Fruit fly (Drosophila melanogaster): ENCODE measurements around the gene CG43707.
A peak's percentile ranks its signal among the peaks of the same experiment; 100 is the strongest.

CG43707 gene

DNA sequence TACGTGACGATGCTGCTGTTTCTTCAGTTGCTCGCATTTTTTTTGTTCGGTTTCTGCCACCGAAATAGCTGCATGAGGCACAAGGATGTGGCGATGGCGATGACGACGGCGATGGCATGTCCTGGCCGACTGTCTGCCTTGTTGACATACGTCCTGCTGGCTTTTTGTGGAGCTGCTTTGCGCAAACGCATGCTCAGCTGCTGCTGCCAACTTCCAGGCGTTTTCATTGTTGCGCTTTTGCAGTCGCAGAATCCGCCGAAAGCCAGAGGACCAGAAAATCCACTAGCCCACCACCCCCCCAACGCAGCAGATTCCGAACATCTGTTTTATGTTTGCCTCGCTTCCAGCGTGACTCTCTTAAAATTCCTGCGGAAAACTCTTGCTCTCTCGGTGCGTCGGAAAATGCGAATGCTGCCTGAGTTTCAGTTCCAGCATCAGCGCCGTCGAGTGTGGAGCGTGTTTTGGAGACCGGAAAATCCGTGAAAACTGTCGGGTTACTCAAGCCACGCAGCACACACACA is at the start of gene CG43707:
Gene CG43707, plus strand, starts transcription at position 426 of the 521 bp plus-strand sequence.
- no peak for TF ChIP-seq CG8301 (tag; optimal IDR thresholded peaks at IDR 0.05)
- TF ChIP-seq CG34367 (tag; optimal IDR thresholded peaks at IDR 0.05): no peak
- no peak for TF ChIP-seq CG14655 (GFP tag; optimal IDR thresholded peaks at IDR 0.05)
- TF ChIP-seq fd96Ca (GFP tag; IDR thresholded peaks at IDR 0.05): no peak
- TF ChIP-seq rn (GFP tag; IDR thresholded peaks at IDR 0.05): no peak
- no peak for TF ChIP-seq CG12605 (GFP tag; IDR thresholded peaks at IDR 0.05)
- no peak for TF ChIP-seq CG8159 (tag; optimal IDR thresholded peaks at IDR 0.05)
- no peak for TF ChIP-seq Pif1A (GFP tag; optimal IDR thresholded peaks at IDR 0.05)
- TF ChIP-seq Pif1B (GFP tag; optimal IDR thresholded peaks at IDR 0.05): no peak
- no peak for TF ChIP-seq EcR (GFP tag; optimal IDR thresholded peaks at IDR 0.05)
- no peak for TF ChIP-seq Ets98B (GFP tag; IDR thresholded peaks at IDR 0.05)
- TF ChIP-seq CG9948 (tag; optimal IDR thresholded peaks at IDR 0.05): no peak
- no peak for TF ChIP-seq D1 (tag; optimal IDR thresholded peaks at IDR 0.05)
- no peak for TF ChIP-seq gl (tag; optimal IDR thresholded peaks at IDR 0.05)
- no peak for TF ChIP-seq CG13204 (GFP tag; optimal IDR thresholded peaks at IDR 0.05)
- no peak for TF ChIP-seq CG17806 (tag; optimal IDR thresholded peaks at IDR 0.05)
- TF ChIP-seq CG32121 (GFP tag; IDR thresholded peaks at IDR 0.05): no peak
- no peak for TF ChIP-seq CG4496 (GFP tag; IDR thresholded peaks at IDR 0.05)
- no peak for TF ChIP-seq CG15710 (tag; optimal IDR thresholded peaks at IDR 0.05)

DNA sequence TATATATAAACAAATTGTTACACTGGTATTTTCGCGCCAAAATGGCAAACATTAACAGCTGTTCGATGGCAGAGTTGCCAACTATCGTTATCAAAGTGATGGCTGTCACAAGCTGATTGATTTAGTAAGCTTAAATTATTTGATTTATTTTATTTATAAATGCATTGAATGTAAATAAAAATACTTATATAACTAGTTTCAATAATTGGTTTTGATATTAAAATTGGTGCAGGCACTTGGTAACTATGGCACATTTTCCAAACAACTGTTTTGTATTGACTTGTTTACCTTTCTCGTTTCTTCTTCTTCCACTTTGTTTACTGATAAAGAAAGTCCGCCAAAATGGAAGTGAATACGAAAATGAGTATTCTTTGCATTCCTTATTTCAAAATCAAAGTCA is 45.4 kb upstream of the CG43707 start, which contains the start of gene cutlet:
Gene cutlet, minus strand, starts transcription at position 84 of the 400 bp plus-strand sequence.
- TF ChIP-seq CG8301 (tag; optimal IDR thresholded peaks at IDR 0.05) (no peak), CG10348 (GFP tag; IDR thresholded peaks at IDR 0.05) (no peak), CG17806 (tag; optimal IDR thresholded peaks at IDR 0.05) (no peak)

DNA sequence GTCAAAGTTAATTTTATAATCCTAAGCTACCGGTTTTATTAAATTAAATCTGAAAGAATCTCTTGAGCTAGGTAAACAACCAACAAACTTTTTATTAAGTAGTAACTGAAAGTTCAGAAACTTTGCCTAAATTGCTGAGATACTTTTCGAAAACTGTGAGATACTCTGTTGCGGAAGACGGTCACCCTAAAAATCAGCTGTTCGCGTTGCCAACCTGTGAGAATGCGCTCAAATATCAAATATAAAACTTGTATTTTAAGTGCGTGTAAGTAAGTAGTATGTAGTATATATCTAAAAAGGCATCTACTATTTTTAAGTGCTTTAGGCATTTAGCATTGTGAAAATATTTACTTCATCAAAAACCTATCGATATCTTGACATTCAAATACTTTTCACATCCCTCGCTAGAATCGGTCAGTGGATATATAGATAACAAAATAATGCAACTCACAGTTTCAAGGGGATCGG is 44.1 kb upstream of the CG43707 start, which contains the start of the genes CG31955 and CG2818:
Gene CG31955, minus strand, starts transcription at position 157 of the 468 bp plus-strand sequence.
Gene CG2818, plus strand, starts transcription at position 412 of the 468 bp plus-strand sequence.
- TF ChIP-seq Pif1B (GFP tag; optimal IDR thresholded peaks at IDR 0.05) (no peak), CG8159 (tag; optimal IDR thresholded peaks at IDR 0.05) (no peak), CG14655 (GFP tag; optimal IDR thresholded peaks at IDR 0.05) (no peak)

DNA sequence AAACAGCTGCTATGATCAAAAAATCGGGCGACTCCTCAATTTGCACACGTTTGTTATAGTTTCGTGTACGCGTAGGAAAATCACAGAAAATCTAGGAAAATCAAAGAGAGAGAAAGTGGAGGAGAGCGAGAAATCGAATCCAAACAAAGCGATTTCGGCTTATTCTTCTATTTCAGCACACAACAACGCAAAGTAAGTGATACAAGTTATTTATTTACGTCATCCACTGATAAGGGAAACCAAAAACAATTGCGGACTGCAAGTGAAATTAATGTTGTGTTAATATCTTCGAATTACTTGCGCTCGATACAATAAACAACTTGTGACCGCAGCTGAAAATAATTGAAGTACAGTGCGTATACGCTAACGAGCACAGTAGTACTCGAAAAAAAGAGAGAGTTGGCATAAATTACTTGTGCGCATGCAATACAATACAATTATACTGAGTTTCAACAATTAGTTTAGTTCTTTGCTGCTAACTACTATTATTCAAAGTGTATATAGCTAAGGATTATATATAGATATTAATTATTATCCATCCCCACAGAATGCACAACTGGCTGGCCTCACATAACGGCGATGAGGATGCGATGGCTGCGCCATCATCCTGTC is 43.4 kb upstream of the CG43707 start:
- TF ChIP-seq CG14655 (GFP tag; optimal IDR thresholded peaks at IDR 0.05): no peak
- no peak for TF ChIP-seq CG17806 (tag; optimal IDR thresholded peaks at IDR 0.05)
- no peak for TF ChIP-seq CG8301 (tag; optimal IDR thresholded peaks at IDR 0.05)
- TF ChIP-seq CG13204 (GFP tag; optimal IDR thresholded peaks at IDR 0.05): no peak
- TF ChIP-seq gl (tag; optimal IDR thresholded peaks at IDR 0.05): no peak
- TF ChIP-seq CG12605 (GFP tag; IDR thresholded peaks at IDR 0.05): no peak
- TF ChIP-seq CG9948 (tag; optimal IDR thresholded peaks at IDR 0.05): no peak
- no peak for TF ChIP-seq EcR (GFP tag; optimal IDR thresholded peaks at IDR 0.05)
- no peak for TF ChIP-seq CG34367 (tag; optimal IDR thresholded peaks at IDR 0.05)
- no peak for TF ChIP-seq CG8159 (tag; optimal IDR thresholded peaks at IDR 0.05)
- TF ChIP-seq Pif1A (GFP tag; optimal IDR thresholded peaks at IDR 0.05): no peak
- TF ChIP-seq D1 (tag; optimal IDR thresholded peaks at IDR 0.05): no peak
- no peak for TF ChIP-seq Snoo (tag; optimal IDR thresholded peaks at IDR 0.05)
- no peak; the same call in 1 of the 2 replicates for TF ChIP-seq Ets98B (GFP tag; IDR thresholded peaks at IDR 0.05)
- no peak for TF ChIP-seq rn (GFP tag; IDR thresholded peaks at IDR 0.05)
- TF ChIP-seq CG15710 (tag; optimal IDR thresholded peaks at IDR 0.05): no peak
- TF ChIP-seq Pif1B (GFP tag; optimal IDR thresholded peaks at IDR 0.05): no peak
- TF ChIP-seq CG10348 (GFP tag; IDR thresholded peaks at IDR 0.05): no peak
- no peak for TF ChIP-seq CG4496 (GFP tag; IDR thresholded peaks at IDR 0.05)

DNA sequence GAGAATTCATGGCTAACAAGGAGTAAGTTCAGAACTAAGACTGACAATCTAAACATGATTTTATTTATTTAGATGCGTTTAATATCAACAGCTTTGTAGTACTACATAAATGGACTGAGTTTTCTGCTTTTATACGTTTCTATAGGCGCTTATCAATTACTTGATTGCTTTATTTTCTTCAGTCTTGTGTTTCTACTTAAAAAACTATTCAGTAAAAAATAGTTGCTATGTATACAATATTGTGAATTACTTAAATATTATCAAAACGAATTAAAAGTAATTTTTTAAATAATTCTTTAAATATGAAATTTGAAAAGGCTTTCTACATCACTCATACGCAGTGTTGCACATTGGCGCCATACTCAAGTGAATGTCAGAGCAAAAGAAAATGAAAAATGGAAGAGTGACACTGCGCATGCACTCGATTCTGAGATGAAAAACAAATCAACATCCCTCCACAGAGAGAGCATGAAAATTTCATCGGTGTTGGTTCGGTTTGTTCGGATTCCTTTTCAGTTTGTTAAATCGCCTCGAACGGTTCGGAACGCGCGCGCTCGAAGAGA is 39.3 kb upstream of the CG43707 start, which contains the start of the genes lectin-24A and Shaw:
Gene lectin-24A, minus strand, starts transcription at position 101 of the 563 bp plus-strand sequence.
Gene Shaw, plus strand, starts transcription at position 513 of the 563 bp plus-strand sequence.
- no peak for TF ChIP-seq Pif1A (GFP tag; optimal IDR thresholded peaks at IDR 0.05)
- TF ChIP-seq fd96Ca (GFP tag; IDR thresholded peaks at IDR 0.05): no peak

DNA sequence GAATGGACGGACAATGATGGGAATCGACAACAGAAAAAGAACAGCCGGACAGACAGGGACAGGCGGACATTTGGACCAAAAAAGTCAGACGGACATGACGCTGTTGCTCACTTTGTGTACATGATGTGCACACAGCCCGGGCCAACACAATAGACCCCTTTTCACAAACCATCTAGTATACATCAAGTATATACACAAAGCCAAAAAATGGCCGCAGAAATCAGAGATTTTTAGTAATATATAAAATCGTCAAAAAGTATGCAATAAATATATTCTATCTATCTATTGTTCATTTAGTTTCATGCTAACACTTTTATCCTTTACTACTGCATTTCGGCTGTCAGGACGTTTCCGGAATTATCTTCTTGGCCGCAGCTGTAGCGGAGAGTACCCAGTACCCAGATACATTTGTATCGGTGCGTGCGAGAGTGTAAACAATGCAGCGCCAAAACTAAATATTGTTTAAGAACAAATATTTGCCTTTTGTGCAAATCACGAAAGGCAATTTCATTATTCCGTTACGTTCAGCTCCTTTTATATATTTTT is 37.6 kb upstream of the CG43707 start:
- TF ChIP-seq Pif1B (GFP tag; optimal IDR thresholded peaks at IDR 0.05) (peak; percentile 38), CG32121 (GFP tag; IDR thresholded peaks at IDR 0.05) (no peak), CG8301 (tag; optimal IDR thresholded peaks at IDR 0.05) (no peak), rn (GFP tag; IDR thresholded peaks at IDR 0.05) (no peak), CG15710 (tag; optimal IDR thresholded peaks at IDR 0.05) (no peak), CG12605 (GFP tag; IDR thresholded peaks at IDR 0.05) (no peak), gl (tag; optimal IDR thresholded peaks at IDR 0.05) (no peak), CG34367 (tag; optimal IDR thresholded peaks at IDR 0.05) (peak; percentile 29), Ets98B (GFP tag; IDR thresholded peaks at IDR 0.05) (no peak), CG4496 (GFP tag; IDR thresholded peaks at IDR 0.05) (0 out of 3 replicates have a peak, but pooled peaks have one; percentile 27), CG14655 (GFP tag; optimal IDR thresholded peaks at IDR 0.05) (no peak), Pif1A (GFP tag; optimal IDR thresholded peaks at IDR 0.05) (peak; percentile 52), EcR (GFP tag; optimal IDR thresholded peaks at IDR 0.05) (no peak), D1 (tag; optimal IDR thresholded peaks at IDR 0.05) (no peak), CG8159 (tag; optimal IDR thresholded peaks at IDR 0.05) (peak; percentile 49), fd96Ca (GFP tag; IDR thresholded peaks at IDR 0.05) (0 out of 3 replicates have a peak, but pooled peaks have one; percentile 12), CG9948 (tag; optimal IDR thresholded peaks at IDR 0.05) (no peak), CG17806 (tag; optimal IDR thresholded peaks at IDR 0.05) (no peak), Snoo (tag; optimal IDR thresholded peaks at IDR 0.05) (no peak), CG13204 (GFP tag; optimal IDR thresholded peaks at IDR 0.05) (no peak), CG10348 (GFP tag; IDR thresholded peaks at IDR 0.05) (no peak)

All from whole organism, pupa.